Worm (Caenorhabditis elegans): ENCODE measurements around the gene Y50D4C.6.

Y50D4C.6 gene

ce11 chrV:978617-979016, 29.0 kb upstream of the Y50D4C.6 start:
- TF ChIP-seq Y55F3AM.14 (GFP tag; optimal IDR thresholded peaks at IDR 0.05): no peak
- no peak for TF ChIP-seq R02D3.7 (tag; optimal IDR thresholded peaks at IDR 0.05)
- no peak for TF ChIP-seq ceh-16 (tag; optimal IDR thresholded peaks at IDR 0.05)
- no peak for TF ChIP-seq mab-5 (tag; optimal IDR thresholded peaks at IDR 0.05)
- TF ChIP-seq nhr-11 (tag; optimal IDR thresholded peaks at IDR 0.05): no peak
- TF ChIP-seq lsy-2 (tag; optimal IDR thresholded peaks at IDR 0.05): no peak
- no peak for TF ChIP-seq unc-62 (GFP tag; optimal IDR thresholded peaks at IDR 0.05)
- no peak for TF ChIP-seq nhr-6 (tag; optimal IDR thresholded peaks at IDR 0.05)
- no peak for TF ChIP-seq C34F6.9 (tag; optimal IDR thresholded peaks at IDR 0.05)
- TF ChIP-seq ztf-1 (GFP tag; conservative IDR thresholded peaks at IDR 0.05): no peak
- no peak for TF ChIP-seq nhr-21 (tag; optimal IDR thresholded peaks at IDR 0.05)
- TF ChIP-seq lin-11 (tag; optimal IDR thresholded peaks at IDR 0.05): no peak
- no peak for TF ChIP-seq sma-3 (GFP tag; optimal IDR thresholded peaks at IDR 0.05)
- no peak for TF ChIP-seq ztf-11 (tag; optimal IDR thresholded peaks at IDR 0.05)
- no peak for TF ChIP-seq nhr-12 (tag; optimal IDR thresholded peaks at IDR 0.05)
- no peak for TF ChIP-seq blmp-1 (tag; optimal IDR thresholded peaks at IDR 0.05; ENCODE audit: insufficient read depth)
- TF ChIP-seq nhr-129 (tag; optimal IDR thresholded peaks at IDR 0.05): no peak
- TF ChIP-seq skn-1 (tag; optimal IDR thresholded peaks at IDR 0.05): no peak

ce11 chrV:977853-978252, 28.2 kb upstream of the Y50D4C.6 start:
- TF ChIP-seq nhr-23 (tag; optimal IDR thresholded peaks at IDR 0.05) (no peak), sma-9 (GFP tag; optimal IDR thresholded peaks at IDR 0.05) (no peak), sma-9 (tag; optimal IDR thresholded peaks at IDR 0.05) (no peak), lin-11 (tag; optimal IDR thresholded peaks at IDR 0.05) (no peak)

- TF ChIP-seq fos-1 (tag; optimal IDR thresholded peaks at IDR 0.05) (peak; percentile 74), unc-55 (GFP tag; optimal IDR thresholded peaks at IDR 0.05) (no peak)
Observed at ce11 chrV:976498-977063, 26.9 kb upstream of the Y50D4C.6 start.

- peak; percentile 58 for TF ChIP-seq fos-1 (tag; optimal IDR thresholded peaks at IDR 0.05)
- TF ChIP-seq C34F6.9 (tag; optimal IDR thresholded peaks at IDR 0.05): peak; percentile 75
- TF ChIP-seq ztf-1 (GFP tag; conservative IDR thresholded peaks at IDR 0.05): no peak
- TF ChIP-seq sma-3 (GFP tag; optimal IDR thresholded peaks at IDR 0.05): no peak
- TF ChIP-seq unc-55 (GFP tag; optimal IDR thresholded peaks at IDR 0.05): peak; percentile 66
- TF ChIP-seq ztf-4 (tag; optimal IDR thresholded peaks at IDR 0.05): no peak
- peak; percentile 46 for TF ChIP-seq nhr-25 (tag; optimal IDR thresholded peaks at IDR 0.05)
- TF ChIP-seq F13H6.1 (tag; optimal IDR thresholded peaks at IDR 0.05): peak; percentile 98
- TF ChIP-seq nhr-6 (tag; optimal IDR thresholded peaks at IDR 0.05): peak; percentile 21
- no peak for TF ChIP-seq nhr-10 (tag; optimal IDR thresholded peaks at IDR 0.05)
- no peak for TF ChIP-seq elt-3 (tag; optimal IDR thresholded peaks at IDR 0.05)
- TF ChIP-seq ama-1 (optimal IDR thresholded peaks at IDR 0.05): no peak
- no peak for TF ChIP-seq mdl-1 (tag; optimal IDR thresholded peaks at IDR 0.05)
- peak; percentile 11 to 64 for TF ChIP-seq lsy-2 (tag; optimal IDR thresholded peaks at IDR 0.05)
- TF ChIP-seq ceh-16 (tag; optimal IDR thresholded peaks at IDR 0.05): no peak
- no peak for TF ChIP-seq R02D3.7 (tag; optimal IDR thresholded peaks at IDR 0.05)
- TF ChIP-seq sma-9 (GFP tag; optimal IDR thresholded peaks at IDR 0.05): peak; percentile 60
- no peak for TF ChIP-seq sma-9 (tag; optimal IDR thresholded peaks at IDR 0.05)
- TF ChIP-seq aly-2 (tag; optimal IDR thresholded peaks at IDR 0.05): no peak
- no peak for TF ChIP-seq Y55F3AM.14 (GFP tag; optimal IDR thresholded peaks at IDR 0.05)
- TF ChIP-seq lin-13 (GFP tag; optimal IDR thresholded peaks at IDR 0.05): peak; percentile 39
- TF ChIP-seq nhr-11 (tag; optimal IDR thresholded peaks at IDR 0.05): no peak
- TF ChIP-seq sem-4 (tag; optimal IDR thresholded peaks at IDR 0.05): peak; percentile 40
- TF ChIP-seq mab-5 (tag; optimal IDR thresholded peaks at IDR 0.05): peak; percentile 51
- no peak for TF ChIP-seq elt-1 (tag; optimal IDR thresholded peaks at IDR 0.05)
- no peak for TF ChIP-seq lin-11 (tag; optimal IDR thresholded peaks at IDR 0.05)
- TF ChIP-seq blmp-1 (tag; optimal IDR thresholded peaks at IDR 0.05; ENCODE audit: insufficient read depth): no peak
- no peak for TF ChIP-seq skn-1 (tag; optimal IDR thresholded peaks at IDR 0.05)
- TF ChIP-seq nhr-23 (tag; optimal IDR thresholded peaks at IDR 0.05): no peak
- TF ChIP-seq snpc-4 (tag; optimal IDR thresholded peaks at IDR 0.05): no peak
- TF ChIP-seq egl-27 (tag; optimal IDR thresholded peaks at IDR 0.05): peak; percentile 71
- TF ChIP-seq nhr-237 (tag; optimal IDR thresholded peaks at IDR 0.05): no peak
- TF ChIP-seq peb-1 (tag; optimal IDR thresholded peaks at IDR 0.05): no peak
- TF ChIP-seq ztf-11 (tag; optimal IDR thresholded peaks at IDR 0.05): no peak
- TF ChIP-seq nhr-21 (tag; optimal IDR thresholded peaks at IDR 0.05): no peak
- peak; percentile 48 for TF ChIP-seq nhr-129 (tag; optimal IDR thresholded peaks at IDR 0.05)
- TF ChIP-seq ceh-82 (tag; optimal IDR thresholded peaks at IDR 0.05): no peak
- peak; percentile 40 for TF ChIP-seq crh-2 (tag; optimal IDR thresholded peaks at IDR 0.05)
- no peak for TF ChIP-seq nhr-12 (tag; optimal IDR thresholded peaks at IDR 0.05)
- TF ChIP-seq zag-1 (tag; optimal IDR thresholded peaks at IDR 0.05): peak; percentile 44
- TF ChIP-seq mbf-1 (tag; optimal IDR thresholded peaks at IDR 0.05): no peak
- no peak for TF ChIP-seq gmeb-1 (tag; optimal IDR thresholded peaks at IDR 0.05)
- TF ChIP-seq lin-39 (tag; optimal IDR thresholded peaks at IDR 0.05): no peak
- TF ChIP-seq nhr-77 (tag; optimal IDR thresholded peaks at IDR 0.05): no peak
Observed at ce11 chrV:975184-975583, 25.5 kb upstream of the Y50D4C.6 start.

All from whole organism, L2 larva.